Fruit fly (Drosophila melanogaster) whole organism, wandering third instar larva: ENCODE measurements around the gene mRpS24.

Source experiments
- CG9705 ChIP-seq: fragments of 200-800 bp; sonication (Bioruptor generic); optimal IDR thresholded peaks from 2 replicates; lab custom pipeline; 2018; ENCODE audit warnings: missing biosample characterization, mild to moderate bottlenecking, missing genetic modification characterization
- CrebA ChIP-seq: fragments of 200-800 bp; sonication (Bioruptor generic); optimal IDR thresholded peaks from 2 replicates; lab custom pipeline; 2016; ENCODE audit warnings: missing biosample characterization, mild to moderate bottlenecking, missing genetic modification characterization, borderline replicate concordance
- Hnf4 ChIP-seq: fragments of 200-800 bp; sonication (Bioruptor generic); optimal IDR thresholded peaks from 2 replicates; lab custom pipeline; 2016; ENCODE audit warnings: missing biosample characterization, mild to moderate bottlenecking, missing genetic modification characterization
- Jra ChIP-seq: sonication (Bioruptor generic); optimal IDR thresholded peaks from 2 replicates; lab custom pipeline; 2016; ENCODE audit warnings: missing biosample characterization, missing genetic modification characterization
- Mio ChIP-seq: sonication (Bioruptor generic); optimal IDR thresholded peaks from 2 replicates; lab custom pipeline; 2016; ENCODE audit warnings: missing biosample characterization, missing genetic modification characterization
- Myc ChIP-seq: fragments of >200 bp; optimal IDR thresholded peaks from 2 replicates; lab custom pipeline; 2017
- N ChIP-seq: fragments of >200 bp; optimal IDR thresholded peaks from 2 replicates; lab custom pipeline; 2018; ENCODE audit warnings: missing biosample characterization, missing external identifiers, missing genetic modification characterization
- Rel ChIP-seq, 2 experiments: fragments of 200-800 bp; sonication (Bioruptor generic) in 1 of 2; optimal IDR thresholded peaks; 2 replicates in 1 of 2; 3 replicates in 1 of 2; lab custom pipeline; 2016 to 2019; ENCODE audit warnings: mild to moderate bottlenecking in 2 of 2, missing biosample characterization in 2 of 2, missing genetic modification characterization in 2 of 2, moderate library complexity in 1 of 2
- br ChIP-seq: fragments of 200-800 bp; sonication (Bioruptor generic); optimal IDR thresholded peaks from 2 replicates; lab custom pipeline; 2016; ENCODE audit warnings: missing biosample characterization, missing genetic modification characterization
- brk ChIP-seq: fragments of 200-800 bp; sonication (Bioruptor generic); optimal IDR thresholded peaks from 2 replicates; lab custom pipeline; 2016; ENCODE audit warnings: missing biosample characterization, mild to moderate bottlenecking, missing genetic modification characterization
- dl ChIP-seq, 2 experiments: fragments of 175-275, 200-275 bp in 1 of 2; fragments of 200-275 bp in 1 of 2; sonication (Bioruptor generic); optimal IDR thresholded peaks; lab custom pipeline; 2018; ENCODE audit warnings: mild to moderate bottlenecking in 2 of 2, missing biosample characterization in 2 of 2, missing genetic modification characterization in 2 of 2, moderate library complexity in 2 of 2; ENCODE audit not compliant: partially characterized antibody in 2 of 2, insufficient read depth in 1 of 2
- dsf ChIP-seq: sonication (Bioruptor generic); optimal IDR thresholded peaks from 2 replicates; lab custom pipeline; 2016; ENCODE audit warnings: missing biosample characterization, missing genetic modification characterization, borderline replicate concordance
- ey ChIP-seq: fragments of 200-800 bp; sonication (Bioruptor generic); optimal IDR thresholded peaks from 2 replicates; lab custom pipeline; 2016; ENCODE audit warnings: missing biosample characterization, missing genetic modification characterization
- foxo ChIP-seq, 2 experiments: fragments of 200-800 bp; sonication (Bioruptor generic); optimal IDR thresholded peaks; 2 replicates in 1 of 2; 3 replicates in 1 of 2; lab custom pipeline; 2016 to 2017; ENCODE audit warnings: missing biosample characterization in 2 of 2, missing genetic modification characterization in 2 of 2
- fru ChIP-seq: fragments of 200-800 bp; sonication (Bioruptor generic); optimal IDR thresholded peaks from 3 replicates; lab custom pipeline; 2016; ENCODE audit warnings: missing biosample characterization, mild to moderate bottlenecking, missing genetic modification characterization
- h ChIP-seq: fragments of 200-800 bp; sonication (Bioruptor generic); optimal IDR thresholded peaks from 3 replicates; lab custom pipeline; 2016; ENCODE audit warnings: missing biosample characterization, mild to moderate bottlenecking, missing genetic modification characterization
- jim ChIP-seq: fragments of 175-275, 200-325 bp; sonication (Bioruptor generic); optimal IDR thresholded peaks from 2 replicates; lab custom pipeline; 2016; ENCODE audit warnings: missing biosample characterization, mild to moderate bottlenecking, missing genetic modification characterization
- pan ChIP-seq: fragments of >200 bp; optimal IDR thresholded peaks from 2 replicates; lab custom pipeline; 2017
- sage ChIP-seq: fragments of 200-800 bp; sonication (Bioruptor generic); optimal IDR thresholded peaks from 2 replicates; lab custom pipeline; 2016; ENCODE audit warnings: missing biosample characterization, mild to moderate bottlenecking, missing genetic modification characterization
- woc ChIP-seq: sonication (Bioruptor generic); optimal IDR thresholded peaks from 2 replicates; lab custom pipeline; 2016; ENCODE audit warnings: missing biosample characterization, mild to moderate bottlenecking, missing genetic modification characterization

The mRpS24 gene

dm6 chr3R:24139646-24140130, 23.7 kb downstream of the mRpS24 start:
- no peak for TF ChIP-seq h (GFP tag; lab: Kevin White, UChicago)
- TF ChIP-seq Rel (GFP tag; optimal IDR thresholded peaks at IDR 0.05; lab: Kevin White, UChicago), result no peak
- peak; percentile 92 for TF ChIP-seq Rel (tag; optimal IDR thresholded peaks at IDR 0.05; lab: Kevin White, UChicago)
- TF ChIP-seq brk, result no peak

dm6 chr3R:24138478-24139455, 24.6 kb downstream of the mRpS24 start:
- peak; percentile 5 for TF ChIP-seq fru (GFP tag; lab: Kevin White, UChicago)
- no peak for TF ChIP-seq Rel (GFP tag; optimal IDR thresholded peaks at IDR 0.05; lab: Kevin White, UChicago)
- TF ChIP-seq Rel (tag; optimal IDR thresholded peaks at IDR 0.05; lab: Kevin White, UChicago), result peak; percentile 78
- no peak for TF ChIP-seq pan (lab: Kevin White, UChicago)
- no peak for TF ChIP-seq sage (GFP tag; lab: Kevin White, UChicago)
- TF ChIP-seq, all 38 proteins: peak for 2

DNA sequence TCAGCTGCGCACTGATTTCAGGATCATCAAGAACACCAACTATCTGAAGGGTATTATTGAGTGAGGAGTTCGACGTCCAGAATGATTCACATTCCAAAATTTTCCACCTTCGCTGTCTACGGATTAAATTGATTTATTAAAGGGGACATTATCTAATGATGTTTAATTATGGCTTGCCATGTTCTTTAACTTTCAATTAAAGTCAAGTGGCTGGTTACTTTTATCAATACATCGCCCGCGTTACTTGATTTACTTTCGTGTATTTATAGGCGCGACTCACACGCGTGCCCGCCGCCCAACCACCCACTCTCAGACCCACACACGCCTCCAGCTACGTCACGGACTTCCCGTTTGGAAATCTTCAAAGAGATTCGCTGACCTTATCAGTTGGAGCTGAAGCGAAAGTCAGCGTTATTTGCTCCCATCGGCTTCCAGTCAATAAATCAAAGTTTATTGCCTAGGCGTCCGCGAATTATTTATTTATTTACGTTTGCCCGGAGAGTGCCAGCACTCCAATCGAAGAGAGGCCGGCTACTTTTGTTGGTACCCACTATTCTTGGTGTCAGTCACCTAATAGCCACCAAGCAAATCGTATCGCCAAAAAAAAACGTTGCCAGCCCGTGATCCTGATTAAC, 25.9 kb downstream of the mRpS24 start, which contains the start of gene Npc2f:
TSS of gene Npc2f (plus strand) at position 585 of the 635 bp plus-strand sequence.
- TF ChIP-seq sage (GFP tag; lab: Kevin White, UChicago) (no peak), Myc (lab: Kevin White, UChicago) (no peak), ey (GFP tag; lab: Kevin White, UChicago) (no peak), fru (GFP tag; lab: Kevin White, UChicago) (peak; percentile 72), N (GFP tag; lab: Kevin White, UChicago) (no peak), foxo (GFP tag; optimal IDR thresholded peaks at IDR 0.05; lab: Kevin White, UChicago) (no peak), Mio (GFP tag; lab: Kevin White, UChicago) (no peak), Jra (GFP tag; lab: Kevin White, UChicago) (no peak), Rel (GFP tag; optimal IDR thresholded peaks at IDR 0.05; lab: Kevin White, UChicago) (peak; percentile 54), Rel (tag; optimal IDR thresholded peaks at IDR 0.05; lab: Kevin White, UChicago) (peak; percentile 77)

dm6 chr3R:24134580-24134979, 28.8 kb downstream of the mRpS24 start, which contains the start of gene Sec10:
Sec10 (plus strand) TSS chr3R:24134831.
- TF ChIP-seq Rel (GFP tag; optimal IDR thresholded peaks at IDR 0.05; lab: Kevin White, UChicago) (no peak), Rel (tag; optimal IDR thresholded peaks at IDR 0.05; lab: Kevin White, UChicago) (peak; percentile 28), CrebA (GFP tag; lab: Kevin White, UChicago) (no peak), pan (lab: Kevin White, UChicago) (no peak), CG9705 (no peak), Hnf4 (GFP tag; lab: Kevin White, UChicago) (no peak)
- TF ChIP-seq, all 38 proteins: peak for 1

dm6 chr3R:24130080-24130479, 33.3 kb downstream of the mRpS24 start, which contains the start of the genes GatB and Tsc1:
GatB (minus strand) TSS chr3R:24130255.
Tsc1 (plus strand) TSS chr3R:24130307.
- TF ChIP-seq woc (GFP tag; lab: Kevin White, UChicago), result no peak
- no peak for TF ChIP-seq Hnf4 (GFP tag; lab: Kevin White, UChicago)
- TF ChIP-seq Rel (GFP tag; optimal IDR thresholded peaks at IDR 0.05; lab: Kevin White, UChicago), result no peak
- TF ChIP-seq Rel (tag; optimal IDR thresholded peaks at IDR 0.05; lab: Kevin White, UChicago), result peak; percentile 39

DNA sequence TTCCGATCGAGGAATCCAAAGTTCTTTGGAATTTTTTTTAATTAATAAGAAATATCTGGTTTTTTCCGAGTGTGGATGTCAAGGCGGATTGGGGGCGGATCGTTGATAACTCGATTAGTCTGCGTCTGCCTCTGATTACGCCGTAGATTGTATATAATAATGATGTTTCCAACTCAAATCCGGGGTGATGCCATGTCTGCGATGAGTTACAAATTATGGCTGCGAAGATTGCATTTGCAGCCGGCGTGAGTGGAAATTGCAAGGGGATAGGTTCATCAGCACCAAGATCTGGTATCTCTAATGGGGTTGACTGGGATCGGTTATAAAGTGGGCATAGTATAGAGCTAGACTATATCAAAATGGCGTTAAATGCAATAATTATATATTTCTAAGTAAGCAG, 41.0 kb downstream of the mRpS24 start:
- TF ChIP-seq Rel (GFP tag; optimal IDR thresholded peaks at IDR 0.05; lab: Kevin White, UChicago) (no peak), Rel (tag; optimal IDR thresholded peaks at IDR 0.05; lab: Kevin White, UChicago) (no peak), dsf (no peak), dl (GFP tag; optimal IDR thresholded peaks at IDR 0.05; lab: Kevin White, UChicago; ENCODE audit: insufficient read depth in 1 of 2, partially characterized antibody in 2 of 2) (no peak), N (GFP tag; lab: Kevin White, UChicago) (no peak), jim (GFP tag; lab: Kevin White, UChicago) (no peak), h (GFP tag; lab: Kevin White, UChicago) (no peak)

- TF ChIP-seq sage (GFP tag; lab: Kevin White, UChicago), result no peak
- TF ChIP-seq br, result no peak
- no peak for TF ChIP-seq Rel (GFP tag; optimal IDR thresholded peaks at IDR 0.05; lab: Kevin White, UChicago)
- TF ChIP-seq Rel (tag; optimal IDR thresholded peaks at IDR 0.05; lab: Kevin White, UChicago), result peak; percentile 88
These were observed 41.7 kb downstream of the mRpS24 start for dm6 chr3R:24121669-24122068.
